Worm (Caenorhabditis elegans): ENCODE measurements around the gene drh-1.

ce11 chrIV:6613296-6613695, at the start of gene drh-1:
- no peak for TF ChIP-seq snpc-4 (tag; optimal IDR thresholded peaks at IDR 0.05)
- TF ChIP-seq ama-1 (optimal IDR thresholded peaks at IDR 0.05): no peak
- TF ChIP-seq lin-39 (tag; optimal IDR thresholded peaks at IDR 0.05): no peak
- no peak for TF ChIP-seq pqm-1 (tag; optimal IDR thresholded peaks at IDR 0.05)
- no peak for TF ChIP-seq unc-130 (tag; optimal IDR thresholded peaks at IDR 0.05)
- TF ChIP-seq ces-1 (GFP tag; optimal IDR thresholded peaks at IDR 0.05): no peak
